Worm (Caenorhabditis elegans) whole organism, L3 larva: ENCODE measurements around the gene F36G9.3.

Experiments
- ceh-9 ChIP-seq: sonication (generic microtip); optimal IDR thresholded peaks from 2 replicates; lab custom pipeline; 2018; ENCODE audit warnings: missing biosample characterization, missing genetic modification characterization
- elt-3 ChIP-seq, 3 experiments: fragments of 150-350 bp in 1 of 3; sonication (generic microtip) in 2 of 3; optimal IDR thresholded peaks; 2 replicates in 2 of 3; 4 replicates in 1 of 3; lab custom pipeline; 2014 to 2017; ENCODE audit warnings: missing biosample characterization in 3 of 3, missing genetic modification characterization in 3 of 3
- fkh-10 ChIP-seq: sonication (generic microtip); optimal IDR thresholded peaks from 2 replicates; lab custom pipeline; 2017; ENCODE audit warnings: missing biosample characterization, missing genetic modification reagents, missing genetic modification characterization
- nhr-11 ChIP-seq: fragments of 150-350 bp; optimal IDR thresholded peaks from 2 replicates; lab custom pipeline; 2014; ENCODE audit warnings: missing biosample characterization, missing genetic modification characterization
- nhr-25 ChIP-seq: sonication (generic microtip); optimal IDR thresholded peaks from 2 replicates; lab custom pipeline; 2017; ENCODE audit warnings: missing biosample characterization, missing genetic modification characterization
- nhr-67 ChIP-seq: fragments of 150-350 bp; optimal IDR thresholded peaks from 2 replicates; lab custom pipeline; 2014; ENCODE audit warnings: missing biosample characterization, missing genetic modification characterization

ce11 chrV:15978232-15978764 is 21.1 kb downstream of the F36G9.3 start, which contains the start of gene oac-20:
- TF ChIP-seq nhr-11 (tag; lab: Kevin White, UChicago) (no peak), fkh-10 (no peak), ceh-9 (tag; lab: Kevin White, UChicago) (no peak), nhr-67 (tag; lab: Kevin White, UChicago) (no peak), elt-3 (tag; optimal IDR thresholded peaks at IDR 0.05; lab: Kevin White, UChicago) (no peak), nhr-25 (no peak)
